Worm (Caenorhabditis elegans) whole organism, late embryonic: ENCODE measurements around the gene spl-3.

Source experiments
- ceh-2 ChIP-seq: sonication (generic microtip); optimal IDR thresholded peaks from 2 replicates; lab custom pipeline; 2016; ENCODE audit warnings: missing genotype, missing genetic modification characterization, missing compliant biosample characterization
- ceh-34 ChIP-seq: sonication (generic microtip); optimal IDR thresholded peaks from 2 replicates; lab custom pipeline; 2016; ENCODE audit warnings: mild to moderate bottlenecking, missing genetic modification characterization, missing compliant biosample characterization
- che-1 ChIP-seq: sonication (generic microtip); optimal IDR thresholded peaks from 2 replicates; lab custom pipeline; 2016; ENCODE audit warnings: mild to moderate bottlenecking, missing genetic modification characterization, missing compliant biosample characterization
- pha-2 ChIP-seq: sonication (generic microtip); optimal IDR thresholded peaks from 2 replicates; lab custom pipeline; 2017; ENCODE audit warnings: mild to moderate bottlenecking, missing genetic modification characterization, missing compliant biosample characterization
- pqm-1 ChIP-seq: sonication (generic microtip); optimal IDR thresholded peaks from 2 replicates; lab custom pipeline; 2016; ENCODE audit warnings: missing genetic modification characterization, missing compliant biosample characterization

ce11 chrIV:1213192-1213591 is 20.3 kb downstream of the spl-3 start:
- TF ChIP-seq pqm-1 (tag; lab: Kevin White, UChicago) (no peak), pha-2 (tag; lab: Kevin White, UChicago) (no peak), ceh-2 (tag; lab: Kevin White, UChicago) (no peak), che-1 (tag; lab: Kevin White, UChicago) (no peak), ceh-34 (tag; lab: Kevin White, UChicago) (no peak)
